Worm (Caenorhabditis elegans) whole organism, young adult: Measurements from ENCODE around the gene T24A6.1.

Experiments
- ccch-3 ChIP-seq: fragments of 200-800 bp; sonication (Bioruptor generic); optimal IDR thresholded peaks from 2 replicates; lab custom pipeline; 2018; ENCODE audit warnings: mild to moderate bottlenecking, missing genetic modification characterization, missing compliant biosample characterization
- die-1 ChIP-seq: sonication (generic microtip); optimal IDR thresholded peaks from 2 replicates; lab custom pipeline; 2016; ENCODE audit warnings: missing genotype, mild to moderate bottlenecking, missing genetic modification characterization, missing compliant biosample characterization
- dpl-1 ChIP-seq: fragments of 150-350 bp; optimal IDR thresholded peaks from 2 replicates; lab custom pipeline; 2014; ENCODE audit warnings: missing biosample characterization, missing genetic modification reagents, missing genetic modification characterization
- egl-18 ChIP-seq: fragments of 200-800 bp; sonication (Bioruptor generic); IDR thresholded peaks from 2 replicates; pipeline ENCODE4 v1.3.6; 2022; ENCODE audit warnings: missing genetic modification reagents, missing genetic modification characterization, missing compliant biosample characterization
- let-526 ChIP-seq: fragments of 200-800 bp; sonication (Bioruptor generic); IDR thresholded peaks from 2 replicates; pipeline ENCODE4 v1.3.6; 2022; ENCODE audit warnings: missing genetic modification reagents, missing genetic modification characterization, missing compliant biosample characterization
- tlf-1 ChIP-seq: fragments of 200-800 bp; sonication (Bioruptor generic); optimal IDR thresholded peaks from 2 replicates; lab custom pipeline; 2018; ENCODE audit warnings: mild to moderate bottlenecking, missing genetic modification characterization, missing compliant biosample characterization
- unc-130 ChIP-seq: sonication (generic microtip); optimal IDR thresholded peaks from 2 replicates; lab custom pipeline; 2016; ENCODE audit warnings: missing genetic modification reagents, missing genetic modification characterization, missing compliant biosample characterization

ce11 chrV:3581034-3581433 is 22.2 kb downstream of the T24A6.1 start:
- TF ChIP-seq ccch-3 (GFP tag; lab: Kevin White, UChicago) = no peak
- no peak for TF ChIP-seq egl-18
- no peak for TF ChIP-seq die-1 (tag; lab: Kevin White, UChicago)
- no peak for TF ChIP-seq unc-130
- no peak for TF ChIP-seq let-526 (GFP tag; lab: Robert Waterston, UW)
- TF ChIP-seq tlf-1 = no peak
- TF ChIP-seq dpl-1 = no peak
